Fruit fly (Drosophila melanogaster) whole organism, embryonic: ENCODE results near the gene PolA1.
A peak's percentile ranks its signal among the peaks of the same experiment; 100 is the strongest.

ENCODE experiments used
- Abd-B ChIP-seq: fragments of 200-800 bp; sonication (Bioruptor generic); optimal IDR thresholded peaks from 2 replicates; lab custom pipeline; 2018; ENCODE audit warnings: missing biosample characterization, mild to moderate bottlenecking, missing genetic modification characterization, moderate library complexity
- Bgb ChIP-seq: fragments of 200-800 bp; sonication (Bioruptor generic); IDR thresholded peaks from 2 replicates; pipeline ENCODE4 v1.3.6; 2022; ENCODE audit warnings: missing biosample characterization, missing genetic modification characterization; ENCODE audit not compliant: partially characterized antibody
- CG10979 ChIP-seq: fragments of 200-800 bp; sonication (Bioruptor generic); optimal IDR thresholded peaks from 2 replicates; lab custom pipeline; 2018; ENCODE audit warnings: missing biosample characterization, mild to moderate bottlenecking, missing genetic modification characterization, moderate library complexity
- CG11695 ChIP-seq: fragments of 200-800 bp; sonication (Bioruptor generic); IDR thresholded peaks from 3 replicates; pipeline ENCODE4 v1.3.6; 2022; ENCODE audit warnings: missing biosample characterization, missing genetic modification characterization
- CG14860 ChIP-seq: fragments of 200-800 bp; sonication (Bioruptor generic); IDR thresholded peaks from 3 replicates; pipeline ENCODE4 v1.3.6; 2022; ENCODE audit warnings: missing biosample characterization, missing genetic modification characterization; ENCODE audit not compliant: partially characterized antibody
- CG17186 ChIP-seq: fragments of 200-800 bp; sonication (Bioruptor generic); optimal IDR thresholded peaks from 3 replicates; lab custom pipeline; 2017; ENCODE audit warnings: missing biosample characterization, missing genetic modification reagents, missing genetic modification characterization
- CG1832 ChIP-seq: fragments of 200-800 bp; sonication (Bioruptor generic); optimal IDR thresholded peaks from 2 replicates; lab custom pipeline; 2017; ENCODE audit warnings: missing biosample characterization, mild to moderate bottlenecking, missing genetic modification characterization, inconsistent platforms
- CG31365 ChIP-seq: fragments of 200-800 bp; sonication (Bioruptor generic); optimal IDR thresholded peaks from 2 replicates; lab custom pipeline; 2018; ENCODE audit warnings: missing biosample characterization, mild to moderate bottlenecking, missing genetic modification characterization
- CG34376 ChIP-seq: fragments of 200-800 bp; sonication (Bioruptor generic); optimal IDR thresholded peaks from 2 replicates; lab custom pipeline; 2018; ENCODE audit warnings: missing biosample characterization, mild to moderate bottlenecking, missing genetic modification characterization
- CG3847 ChIP-seq: fragments of 200-800 bp; sonication (Bioruptor generic); IDR thresholded peaks from 2 replicates; pipeline ENCODE4 v1.3.6; 2022; ENCODE audit warnings: missing biosample characterization, missing genetic modification characterization
- CG42726 ChIP-seq: fragments of 200-800 bp; sonication (Bioruptor generic); IDR thresholded peaks from 2 replicates; pipeline ENCODE4 v1.3.6; 2022; ENCODE audit warnings: missing biosample characterization, missing genetic modification characterization; ENCODE audit not compliant: partially characterized antibody
- CG4854 ChIP-seq: fragments of 200-800 bp; sonication (Bioruptor generic); optimal IDR thresholded peaks from 2 replicates; lab custom pipeline; 2016; ENCODE audit warnings: missing biosample characterization, missing genetic modification characterization, inconsistent platforms
- CG5180 ChIP-seq: fragments of 200-800 bp; sonication (Bioruptor generic); optimal IDR thresholded peaks from 3 replicates; lab custom pipeline; 2017; ENCODE audit warnings: missing biosample characterization, missing genetic modification characterization, mild to moderate bottlenecking, moderate library complexity, missing genetic modification reagents
- CG6791 ChIP-seq: fragments of 200-800 bp; sonication (Bioruptor generic); IDR thresholded peaks from 3 replicates; pipeline ENCODE4 v1.3.6; 2022; ENCODE audit warnings: missing biosample characterization, missing genetic modification characterization; ENCODE audit not compliant: partially characterized antibody
- CG7357 ChIP-seq: fragments of 200-800 bp; sonication (Bioruptor generic); IDR thresholded peaks from 3 replicates; pipeline ENCODE4 v1.3.6; 2022; ENCODE audit warnings: missing biosample characterization, missing genetic modification characterization
- CG8281 ChIP-seq: fragments of 200-800 bp; sonication (Bioruptor generic); optimal IDR thresholded peaks from 2 replicates; lab custom pipeline; 2018; ENCODE audit warnings: missing biosample characterization, mild to moderate bottlenecking, missing genetic modification characterization, moderate library complexity
- CG8765 ChIP-seq: fragments of 200-800 bp; sonication (Bioruptor generic); IDR thresholded peaks from 2 replicates; pipeline ENCODE4 v1.3.6; 2022; ENCODE audit warnings: missing biosample characterization, missing genetic modification characterization
- CG8944 ChIP-seq: fragments of 200-800 bp; sonication (Bioruptor generic); optimal IDR thresholded peaks from 3 replicates; lab custom pipeline; 2016; ENCODE audit warnings: missing biosample characterization, missing genetic modification characterization
- CG9727 ChIP-seq: fragments of 200-800 bp; sonication (Bioruptor generic); optimal IDR thresholded peaks from 3 replicates; lab custom pipeline; 2017; ENCODE audit warnings: missing biosample characterization, mild to moderate bottlenecking, missing genetic modification characterization
- CG9876 ChIP-seq: fragments of 200-800 bp; sonication (Bioruptor generic); optimal IDR thresholded peaks from 2 replicates; lab custom pipeline; 2016; ENCODE audit warnings: missing biosample characterization, missing genetic modification characterization
- D19B ChIP-seq: fragments of 200-800 bp; sonication (Bioruptor generic); optimal IDR thresholded peaks from 2 replicates; lab custom pipeline; 2017; ENCODE audit warnings: missing biosample characterization, mild to moderate bottlenecking, missing genetic modification characterization
- Elba2 ChIP-seq: fragments of 200-800 bp; sonication (Bioruptor generic); optimal IDR thresholded peaks from 3 replicates; lab custom pipeline; 2016; ENCODE audit warnings: missing biosample characterization, missing genetic modification characterization
- Gug ChIP-seq: fragments of 200-800 bp; sonication (Bioruptor generic); IDR thresholded peaks from 4 replicates; pipeline ENCODE4 v1.3.6; 2022; ENCODE audit warnings: missing biosample characterization, missing genetic modification characterization
- Hey ChIP-seq: fragments of 200-800 bp; sonication (Bioruptor generic); optimal IDR thresholded peaks from 3 replicates; lab custom pipeline; 2018; ENCODE audit warnings: missing biosample characterization, mild to moderate bottlenecking, missing genetic modification characterization
- Hr3 ChIP-seq: fragments of 200-800 bp; sonication (Bioruptor generic); optimal IDR thresholded peaks from 3 replicates; lab custom pipeline; 2016; ENCODE audit warnings: missing biosample characterization, missing genetic modification characterization
- Hr51 ChIP-seq, 2 experiments: fragments of 200-800 bp; sonication (Bioruptor generic); optimal IDR thresholded peaks; 2 replicates in 1 of 2; 3 replicates in 1 of 2; lab custom pipeline; 2016 to 2018; ENCODE audit warnings: missing biosample characterization in 2 of 2, missing genetic modification characterization in 2 of 2, mild to moderate bottlenecking in 1 of 2, moderate library complexity in 1 of 2
- Oaz ChIP-seq: fragments of 200-800 bp; sonication (Bioruptor generic); IDR thresholded peaks from 2 replicates; pipeline ENCODE4 v1.3.6; 2022; ENCODE audit warnings: missing biosample characterization, missing genetic modification characterization
- Opbp ChIP-seq: fragments of 200-800 bp; sonication (Bioruptor generic); IDR thresholded peaks from 3 replicates; pipeline ENCODE4 v1.3.6; 2022; ENCODE audit warnings: missing biosample characterization, missing genetic modification characterization; ENCODE audit not compliant: partially characterized antibody
- Sox100B ChIP-seq: fragments of 200-800 bp; sonication (Bioruptor generic); optimal IDR thresholded peaks from 3 replicates; lab custom pipeline; 2018; ENCODE audit warnings: missing biosample characterization, mild to moderate bottlenecking, missing genetic modification characterization
- Sox102F ChIP-seq: fragments of 200-800 bp; sonication (Bioruptor generic); optimal IDR thresholded peaks from 2 replicates; lab custom pipeline; 2018; ENCODE audit warnings: missing biosample characterization, mild to moderate bottlenecking, missing genetic modification characterization, moderate library complexity
- ara ChIP-seq: fragments of 200-800 bp; sonication (Bioruptor generic); IDR thresholded peaks from 2 replicates; pipeline ENCODE4 v1.3.6; 2022; ENCODE audit warnings: missing biosample characterization, missing genetic modification characterization
- az2 ChIP-seq: fragments of 200-800 bp; sonication (Bioruptor generic); optimal IDR thresholded peaks from 3 replicates; lab custom pipeline; 2016; ENCODE audit warnings: missing biosample characterization, missing genetic modification characterization
- corto ChIP-seq: fragments of 200-800 bp; sonication (Bioruptor generic); optimal IDR thresholded peaks from 2 replicates; lab custom pipeline; 2016; ENCODE audit warnings: missing biosample characterization, mild to moderate bottlenecking, missing genetic modification characterization, moderate library complexity
- gt ChIP-seq: fragments of 200-800 bp; sonication (Bioruptor generic); IDR thresholded peaks from 2 replicates; pipeline ENCODE4 v1.3.6; 2022; ENCODE audit warnings: missing biosample characterization, missing genetic modification characterization
- ind ChIP-seq: fragments of 200-800 bp; sonication (Bioruptor generic); optimal IDR thresholded peaks from 3 replicates; lab custom pipeline; 2016; ENCODE audit warnings: missing biosample characterization, missing genetic modification characterization
- insv ChIP-seq, 2 experiments: fragments of 200-800 bp; sonication (Bioruptor generic); optimal IDR thresholded peaks; 3 replicates each; lab custom pipeline; 2016 to 2018; ENCODE audit warnings: missing biosample characterization in 2 of 2, missing genetic modification characterization in 2 of 2
- jumu ChIP-seq: fragments of 200-800 bp; sonication (Bioruptor generic); optimal IDR thresholded peaks from 3 replicates; lab custom pipeline; 2016; ENCODE audit warnings: missing biosample characterization, missing genetic modification characterization
- kni ChIP-seq: fragments of 200-800 bp; sonication (Bioruptor generic); optimal IDR thresholded peaks from 3 replicates; lab custom pipeline; 2017; ENCODE audit warnings: mild to moderate bottlenecking, missing biosample characterization, missing genetic modification reagents, missing genetic modification characterization
- nau ChIP-seq: fragments of 200-800 bp; sonication (Bioruptor generic); optimal IDR thresholded peaks from 3 replicates; lab custom pipeline; 2017; ENCODE audit warnings: missing biosample characterization, mild to moderate bottlenecking, missing genetic modification characterization, missing genetic modification reagents
- oc ChIP-seq: fragments of 200-800 bp; sonication (Bioruptor generic); optimal IDR thresholded peaks from 2 replicates; lab custom pipeline; 2018; ENCODE audit warnings: missing biosample characterization, mild to moderate bottlenecking, missing genetic modification characterization, moderate library complexity
- odd ChIP-seq: fragments of 200-800 bp; sonication (Bioruptor generic); optimal IDR thresholded peaks from 2 replicates; lab custom pipeline; 2017; ENCODE audit warnings: missing biosample characterization, mild to moderate bottlenecking, missing genetic modification characterization
- pfk ChIP-seq: fragments of 200-800 bp; sonication (Bioruptor generic); optimal IDR thresholded peaks from 2 replicates; lab custom pipeline; 2018; ENCODE audit warnings: missing biosample characterization, mild to moderate bottlenecking, missing genetic modification characterization, moderate library complexity
- rib ChIP-seq: fragments of 200-800 bp; sonication (Bioruptor generic); IDR thresholded peaks from 2 replicates; pipeline ENCODE4 v1.3.6; 2022; ENCODE audit warnings: missing biosample characterization, missing genetic modification characterization
- ro ChIP-seq: fragments of 200-800 bp; sonication (Bioruptor generic); IDR thresholded peaks from 2 replicates; pipeline ENCODE4 v1.3.6; 2022; ENCODE audit warnings: missing biosample characterization, missing genetic modification characterization
- sens ChIP-seq: fragments of 200-800 bp; sonication (Bioruptor generic); peaks from one replicate; lab custom pipeline; 2016; ENCODE audit warnings: missing biosample characterization, missing genetic modification characterization
- seq ChIP-seq: fragments of 200-800 bp; sonication (Bioruptor generic); IDR thresholded peaks from 2 replicates; pipeline ENCODE4 v1.3.6; 2022; ENCODE audit warnings: missing biosample characterization, missing genetic modification characterization
- tna ChIP-seq: fragments of 200-800 bp; sonication (Bioruptor generic); IDR thresholded peaks from 2 replicates; pipeline ENCODE4 v1.3.6; 2022; ENCODE audit warnings: missing biosample characterization, missing genetic modification characterization; ENCODE audit not compliant: partially characterized antibody
- wek ChIP-seq: fragments of 200-800 bp; sonication (Bioruptor generic); optimal IDR thresholded peaks from 3 replicates; lab custom pipeline; 2018; ENCODE audit warnings: missing biosample characterization, mild to moderate bottlenecking, missing genetic modification characterization, moderate library complexity
- zfh1 ChIP-seq: fragments of 200-800 bp; sonication (Bioruptor generic); IDR thresholded peaks from 3 replicates; pipeline ENCODE4 v1.3.6; 2022; ENCODE audit warnings: missing biosample characterization, missing genetic modification characterization
- zfh2 ChIP-seq: fragments of 200-800 bp; sonication (Bioruptor generic); optimal IDR thresholded peaks from 2 replicates; lab custom pipeline; 2016; ENCODE audit warnings: missing biosample characterization, missing genetic modification characterization

PolA1 gene

DNA sequence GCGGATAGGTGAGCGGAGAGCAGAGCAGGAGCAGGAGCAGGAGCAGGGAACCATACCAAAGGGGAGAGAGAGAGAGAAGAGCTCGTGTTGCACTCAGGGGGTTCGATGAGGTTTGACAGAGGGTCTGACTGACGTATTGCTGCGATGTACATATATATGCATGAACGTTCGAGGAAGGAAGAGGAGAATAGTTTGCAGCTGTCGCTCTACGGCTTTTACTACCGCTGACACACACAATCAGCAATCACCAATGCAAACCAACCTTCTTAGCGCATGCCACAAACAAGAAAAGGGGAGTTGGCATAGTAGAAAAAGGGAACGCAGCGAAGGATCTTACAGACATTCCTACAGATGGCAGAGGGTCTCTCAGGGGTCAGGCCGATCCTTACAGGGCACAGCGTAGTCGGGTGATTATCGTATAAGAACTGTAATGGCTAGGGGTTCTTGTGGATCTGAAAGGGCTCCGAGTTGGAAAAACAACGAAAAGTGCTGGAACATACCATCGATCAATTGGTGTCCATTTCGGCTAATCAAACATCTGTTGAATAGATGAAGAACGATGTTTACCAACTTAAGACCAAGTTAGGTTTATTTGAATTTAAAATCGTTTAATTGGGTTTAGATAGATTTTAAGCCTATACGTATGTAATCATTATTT, 31.1 kb downstream of the PolA1 start (continued):
- no peak for TF ChIP-seq Opbp (GFP tag; lab: Robert Waterston, UW)
- TF ChIP-seq CG5180 = peak; percentile 78
- TF ChIP-seq sens = peak; percentile 64
- TF ChIP-seq CG17186 (GFP tag; lab: Kevin White, UChicago) = no peak
- no peak for TF ChIP-seq seq (GFP tag; lab: Robert Waterston, UW)
- TF ChIP-seq kni (GFP tag; lab: Kevin White, UChicago) = peak; percentile 34
- no peak for TF ChIP-seq CG14860 (GFP tag; lab: Robert Waterston, UW)
- no peak for TF ChIP-seq ro (GFP tag; lab: Robert Waterston, UW)
- no peak for TF ChIP-seq CG10979 (tag; lab: Kevin White, UChicago)
- no peak for TF ChIP-seq zfh1
- TF ChIP-seq Oaz = no peak
- TF ChIP-seq Bgb (GFP tag; lab: Robert Waterston, UW) = no peak
- TF ChIP-seq Hey = no peak
- no peak for TF ChIP-seq CG9876 (GFP tag; lab: Kevin White, UChicago)
- TF ChIP-seq CG6791 (GFP tag; lab: Robert Waterston, UW) = no peak
- no peak for TF ChIP-seq az2 (GFP tag; lab: Kevin White, UChicago)
- no peak for TF ChIP-seq CG7357 (GFP tag; lab: Robert Waterston, UW)
- TF ChIP-seq tna (GFP tag; lab: Robert Waterston, UW) = no peak
- TF ChIP-seq zfh2 (GFP tag; lab: Kevin White, UChicago) = no peak
- no peak for TF ChIP-seq Elba2 (GFP tag; lab: Kevin White, UChicago)
- TF ChIP-seq CG11695 (GFP tag; lab: Robert Waterston, UW) = no peak
- TF ChIP-seq ind = no peak
- no peak for TF ChIP-seq Sox102F
- no peak for TF ChIP-seq ara
- no peak for TF ChIP-seq pfk (GFP tag; lab: Kevin White, UChicago)
- no peak for TF ChIP-seq CG1832
- no peak for TF ChIP-seq CG31365 (tag; lab: Kevin White, UChicago)
- no peak for TF ChIP-seq oc (tag; lab: Kevin White, UChicago)
- TF ChIP-seq CG8281 = peak; percentile 31
- peak in 1 of 2 experiments; percentile 86 for TF ChIP-seq insv (GFP tag; optimal IDR thresholded peaks at IDR 0.05; lab: Kevin White, UChicago)
- TF ChIP-seq Abd-B (GFP tag; lab: Kevin White, UChicago) = no peak
- no peak for TF ChIP-seq Sox100B (GFP tag; lab: Kevin White, UChicago)
- TF ChIP-seq Hr3 (GFP tag; lab: Kevin White, UChicago) = no peak
- no peak for TF ChIP-seq CG8765
- no peak for TF ChIP-seq CG4854 (GFP tag; lab: Kevin White, UChicago)
- TF ChIP-seq corto (GFP tag; lab: Kevin White, UChicago) = no peak
- no peak for TF ChIP-seq CG8944
- no peak for TF ChIP-seq CG34376 (GFP tag; lab: Kevin White, UChicago)
- no peak for TF ChIP-seq wek
- TF ChIP-seq CG42726 (GFP tag; lab: Robert Waterston, UW) = no peak
- TF ChIP-seq jumu (GFP tag; lab: Kevin White, UChicago) = no peak
- TF ChIP-seq rib (GFP tag; lab: Robert Waterston, UW) = no peak
- no peak for TF ChIP-seq CG3847 (GFP tag; lab: Robert Waterston, UW)
- TF ChIP-seq gt (GFP tag; lab: Robert Waterston, UW) = no peak
- no peak for TF ChIP-seq odd (GFP tag; lab: Kevin White, UChicago)
- no peak for TF ChIP-seq D19B (GFP tag; lab: Kevin White, UChicago)
- TF ChIP-seq nau (GFP tag; lab: Kevin White, UChicago) = no peak
- TF ChIP-seq Hr51 (GFP tag; optimal IDR thresholded peaks at IDR 0.05; lab: Kevin White, UChicago) = no peak
- TF ChIP-seq CG9727 = no peak
- no peak for TF ChIP-seq Gug (GFP tag; lab: Robert Waterston, UW)
